Fruit fly (Drosophila melanogaster): ENCODE data around the gene Nepl6.

DNA sequence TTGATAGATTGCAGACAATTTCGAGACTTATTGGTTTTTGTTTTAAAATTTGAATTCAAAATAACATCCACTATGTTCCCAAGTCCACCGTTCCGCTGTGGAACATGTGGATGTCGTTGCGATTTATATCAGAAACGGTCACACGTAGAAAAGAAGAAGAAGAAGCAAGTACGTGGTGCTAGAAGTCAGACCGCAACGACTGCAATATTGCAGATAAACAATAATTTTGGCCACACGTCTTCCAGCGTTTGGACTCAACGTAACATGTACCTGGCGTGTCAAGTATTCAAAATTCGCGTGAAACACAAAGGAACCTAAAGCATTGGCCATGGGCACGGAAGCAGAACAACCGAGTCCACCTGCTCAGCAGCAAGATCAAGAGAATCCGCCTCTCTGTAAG is 38.9 kb upstream of the Nepl6 start, which contains the start of gene Fic:
- TF ChIP-seq CG12768 (GFP tag; optimal IDR thresholded peaks at IDR 0.05) (no peak), toe (GFP tag; optimal IDR thresholded peaks at IDR 0.05) (no peak), CG7101 (tag; optimal IDR thresholded peaks at IDR 0.05) (no peak), CG1620 (GFP tag; optimal IDR thresholded peaks at IDR 0.05) (no peak), bab1 (GFP tag; optimal IDR thresholded peaks at IDR 0.05) (peak; percentile 8), ovo (GFP tag; optimal IDR thresholded peaks at IDR 0.05) (no peak), cic (GFP tag; optimal IDR thresholded peaks at IDR 0.05) (no peak), CG5204 (GFP tag; optimal IDR thresholded peaks at IDR 0.05) (no peak), cnc (optimal IDR thresholded peaks at IDR 0.05) (no peak), Mnt (GFP tag; optimal IDR thresholded peaks at IDR 0.05) (peak; percentile 41)
